Worm (Caenorhabditis elegans): Measurements from ENCODE around the gene K07C5.9.

DNA sequence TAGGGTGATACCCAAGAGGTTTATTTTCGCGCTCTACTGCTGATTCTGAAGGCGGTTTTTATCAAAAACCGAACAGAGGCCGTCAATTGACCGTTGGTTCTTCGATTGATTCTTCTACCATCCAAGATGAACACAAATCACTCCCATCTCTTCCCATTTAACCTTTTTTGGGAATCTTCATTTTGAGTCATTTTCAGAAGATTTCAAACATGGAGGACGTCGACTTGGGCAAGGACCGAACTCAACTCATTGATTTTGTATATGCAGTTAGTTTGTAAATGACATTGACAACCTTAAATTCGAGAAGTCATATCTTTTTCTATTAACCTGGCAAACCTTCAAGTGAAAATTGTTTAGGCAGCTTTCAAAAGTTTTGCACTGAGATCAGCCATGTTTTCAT is 38.4 kb upstream of the K07C5.9 start, which contains the start of gene AC3.5:
- TF ChIP-seq lin-39 (tag; optimal IDR thresholded peaks at IDR 0.05) (no peak), mab-5 (tag; optimal IDR thresholded peaks at IDR 0.05) (no peak), lsy-2 (tag; optimal IDR thresholded peaks at IDR 0.05) (no peak), lin-13 (GFP tag; optimal IDR thresholded peaks at IDR 0.05) (no peak)
